Worm (Caenorhabditis elegans): ENCODE results near the gene C34F11.1.
A peak's percentile ranks its signal among the peaks of the same experiment; 100 is the strongest.

ce11 chrII:5201922-5202562 is 10.7 kb upstream of the C34F11.1 start:
- no peak for TF ChIP-seq ceh-91 (GFP tag; IDR thresholded peaks at IDR 0.05)
- no peak for TF ChIP-seq F37B4.10 (GFP tag; IDR thresholded peaks at IDR 0.05)
- TF ChIP-seq nfya-1 (tag; optimal IDR thresholded peaks at IDR 0.05; ENCODE audit: borderline replicate concordance, insufficient read depth): no peak
- TF ChIP-seq unc-62 (GFP tag; optimal IDR thresholded peaks at IDR 0.05): peak; percentile 63
- TF ChIP-seq hmg-1.2 (GFP tag; IDR thresholded peaks at IDR 0.05): no peak
- no peak for TF ChIP-seq ztf-6 (GFP tag; IDR thresholded peaks at IDR 0.05)
- TF ChIP-seq tbx-9 (tag; optimal IDR thresholded peaks at IDR 0.05; ENCODE audit: borderline replicate concordance): no peak
- no peak for TF ChIP-seq nfyb-1 (GFP tag; IDR thresholded peaks at IDR 0.05)
- TF ChIP-seq dpl-1 (GFP tag; optimal IDR thresholded peaks at IDR 0.05): no peak
- TF ChIP-seq ama-1 (optimal IDR thresholded peaks at IDR 0.05): no peak
- TF ChIP-seq ama-1 (GFP tag; optimal IDR thresholded peaks at IDR 0.05): no peak
- no peak for TF ChIP-seq unc-130 (GFP tag; optimal IDR thresholded peaks at IDR 0.05)
- TF ChIP-seq F57A8.1 (GFP tag; optimal IDR thresholded peaks at IDR 0.05): no peak
- no peak for TF ChIP-seq lir-1 (GFP tag; conservative IDR thresholded peaks at IDR 0.05)
- no peak for TF ChIP-seq K12H6.12 (tag; optimal IDR thresholded peaks at IDR 0.05)

Data from whole organism, young adult.